Worm (Caenorhabditis elegans) whole organism, L4 larva: ENCODE measurements around the gene pdhk-2.

ENCODE experiments used
- fos-1 ChIP-seq: fragments of 150-350 bp; optimal IDR thresholded peaks from 2 replicates; lab custom pipeline; 2014; ENCODE audit warnings: missing biosample characterization, missing genetic modification characterization
- snpc-4 ChIP-seq: fragments of 150-350 bp; optimal IDR thresholded peaks from 2 replicates; lab custom pipeline; 2014; ENCODE audit warnings: missing biosample characterization, missing genetic modification characterization
- zip-11 ChIP-seq: fragments of 200-800 bp; sonication (Bioruptor generic); IDR thresholded peaks from 2 replicates; pipeline ENCODE4 v1.3.6; 2022; ENCODE audit warnings: missing genetic modification characterization, missing compliant biosample characterization

DNA sequence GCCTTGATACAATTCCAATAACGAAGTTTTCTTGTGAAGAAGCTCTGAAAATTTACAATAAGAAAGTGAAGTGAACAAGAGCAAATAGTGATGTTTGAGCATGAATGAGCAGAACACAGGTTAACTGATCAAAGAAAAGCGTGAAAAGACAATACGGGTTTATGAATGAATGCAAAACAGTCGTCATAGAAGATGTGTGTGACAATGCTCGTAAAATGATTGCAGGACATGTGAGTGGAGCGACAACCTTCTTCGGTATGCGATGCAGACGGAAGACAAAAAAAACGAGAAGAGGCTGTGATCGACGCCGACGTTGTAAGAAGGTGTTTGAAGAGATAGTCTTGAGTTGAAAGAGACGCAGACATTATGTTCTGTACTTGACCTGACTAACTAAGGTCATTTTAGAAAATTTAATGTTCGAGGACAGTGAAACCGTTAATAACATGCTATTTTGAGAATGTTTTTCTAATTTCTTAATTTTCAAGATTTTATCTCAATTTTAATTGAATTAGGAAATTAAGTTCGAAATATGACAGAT lies 26.1 kb upstream of the pdhk-2 start, which contains the start of gene mig-22:
- TF ChIP-seq snpc-4 (tag; lab: Kevin White, UChicago) (no peak), fos-1 (tag; lab: Kevin White, UChicago) (no peak), zip-11 (GFP tag; lab: Robert Waterston, UW) (no peak)
